Fruit fly (Drosophila melanogaster) whole organism, pupa: Measurements from ENCODE around the gene Vps39.

Experiments used
- CG10348 ChIP-seq: fragments of 200-800 bp; sonication (Bioruptor generic); IDR thresholded peaks from 2 replicates; pipeline ENCODE4 v1.3.6; 2022; ENCODE audit warnings: missing biosample characterization, missing genetic modification characterization
- CG12605 ChIP-seq: fragments of 200-800 bp; sonication (Bioruptor generic); IDR thresholded peaks from 2 replicates; pipeline ENCODE4 v1.3.6; 2022; ENCODE audit warnings: missing biosample characterization, missing genetic modification characterization
- CG13204 ChIP-seq: fragments of 200-800 bp; sonication (Bioruptor generic); optimal IDR thresholded peaks from 2 replicates; lab custom pipeline; 2018; ENCODE audit warnings: missing biosample characterization, mild to moderate bottlenecking, missing genetic modification characterization, moderate library complexity
- CG14655 ChIP-seq: fragments of 200-800 bp; sonication (Bioruptor generic); optimal IDR thresholded peaks from 3 replicates; lab custom pipeline; 2017; ENCODE audit warnings: mild to moderate bottlenecking, missing biosample characterization, missing genetic modification reagents, missing genetic modification characterization
- CG15710 ChIP-seq: fragments of 200-800 bp; sonication (Bioruptor generic); optimal IDR thresholded peaks from 2 replicates; lab custom pipeline; 2018; ENCODE audit warnings: missing biosample characterization, mild to moderate bottlenecking, missing genetic modification characterization, moderate library complexity
- CG17806 ChIP-seq: fragments of 200-800 bp; sonication (Bioruptor generic); optimal IDR thresholded peaks from 2 replicates; lab custom pipeline; 2018; ENCODE audit warnings: missing biosample characterization, mild to moderate bottlenecking, missing genetic modification characterization, moderate library complexity
- CG32121 ChIP-seq: fragments of 200-800 bp; sonication (Bioruptor generic); IDR thresholded peaks from 2 replicates; pipeline ENCODE4 v1.3.6; 2022; ENCODE audit warnings: missing biosample characterization, missing genetic modification characterization
- CG34367 ChIP-seq: fragments of 200-800 bp; sonication (Bioruptor generic); optimal IDR thresholded peaks from 2 replicates; lab custom pipeline; 2018; ENCODE audit warnings: missing biosample characterization, mild to moderate bottlenecking, missing genetic modification characterization
- CG4496 ChIP-seq: fragments of 200-800 bp; sonication (Bioruptor generic); IDR thresholded peaks from 3 replicates; pipeline ENCODE4 v1.3.6; 2022; ENCODE audit warnings: missing biosample characterization, missing genetic modification characterization
- CG8159 ChIP-seq: fragments of 200-800 bp; sonication (Bioruptor generic); optimal IDR thresholded peaks from 3 replicates; lab custom pipeline; 2018; ENCODE audit warnings: missing biosample characterization, mild to moderate bottlenecking, missing genetic modification characterization, moderate library complexity
- CG8301 ChIP-seq: fragments of 200-800 bp; sonication (Bioruptor generic); optimal IDR thresholded peaks from 2 replicates; lab custom pipeline; 2018; ENCODE audit warnings: missing biosample characterization, mild to moderate bottlenecking, missing genetic modification characterization
- CG9948 ChIP-seq: fragments of 200-800 bp; sonication (Bioruptor generic); optimal IDR thresholded peaks from 2 replicates; lab custom pipeline; 2018; ENCODE audit warnings: missing biosample characterization, mild to moderate bottlenecking, missing genetic modification characterization, moderate library complexity
- D1 ChIP-seq: fragments of 200-800 bp; sonication (Bioruptor generic); optimal IDR thresholded peaks from 2 replicates; lab custom pipeline; 2018; ENCODE audit warnings: missing biosample characterization, mild to moderate bottlenecking, missing genetic modification characterization, moderate library complexity
- EcR ChIP-seq: fragments of 200-800 bp; sonication (Bioruptor generic); optimal IDR thresholded peaks from 3 replicates; lab custom pipeline; 2019; ENCODE audit warnings: missing biosample characterization, missing genetic modification characterization, mild to moderate bottlenecking, moderate library complexity, missing genetic modification reagents
- Ets98B ChIP-seq: fragments of 200-800 bp; sonication (Bioruptor generic); IDR thresholded peaks from 2 replicates; pipeline ENCODE4 v1.3.6; 2022; ENCODE audit warnings: missing biosample characterization, missing genetic modification characterization
- Pif1A ChIP-seq: fragments of 200-800 bp; sonication (Bioruptor generic); optimal IDR thresholded peaks from 3 replicates; lab custom pipeline; 2016; ENCODE audit warnings: missing biosample characterization, missing genetic modification characterization
- Pif1B ChIP-seq: fragments of 200-800 bp; sonication (Bioruptor generic); optimal IDR thresholded peaks from 3 replicates; lab custom pipeline; 2016; ENCODE audit warnings: missing biosample characterization, missing genetic modification characterization
- Snoo ChIP-seq: fragments of 200-800 bp; sonication (Bioruptor generic); optimal IDR thresholded peaks from 3 replicates; lab custom pipeline; 2017; ENCODE audit warnings: missing biosample characterization, mild to moderate bottlenecking, missing genetic modification characterization, inconsistent platforms
- fd96Ca ChIP-seq: fragments of 200-800 bp; sonication (Bioruptor generic); IDR thresholded peaks from 3 replicates; pipeline ENCODE4 v1.3.6; 2022; ENCODE audit warnings: missing biosample characterization, missing genetic modification characterization
- gl ChIP-seq: fragments of 200-800 bp; sonication (Bioruptor generic); optimal IDR thresholded peaks from 2 replicates; lab custom pipeline; 2018; ENCODE audit warnings: missing biosample characterization, mild to moderate bottlenecking, missing genetic modification characterization
- rn ChIP-seq: fragments of 200-800 bp; sonication (Bioruptor generic); IDR thresholded peaks from 2 replicates; pipeline ENCODE4 v1.3.6; 2022; ENCODE audit warnings: missing biosample characterization, missing genetic modification characterization

Gene Vps39

dm6 chr3R:18294488-18294887 is 20.2 kb upstream of the Vps39 start:
- peak; percentile 36; the same call in 1 of the 3 replicates for TF ChIP-seq CG4496 (GFP tag; lab: Robert Waterston, UW)
- no peak for TF ChIP-seq gl (tag; lab: Kevin White, UChicago)
- TF ChIP-seq EcR, result peak; percentile 9

- TF ChIP-seq Ets98B, result no peak
- TF ChIP-seq CG34367 (tag; lab: Kevin White, UChicago), result no peak
- TF ChIP-seq CG15710 (tag; lab: Kevin White, UChicago), result no peak
- TF ChIP-seq CG4496 (GFP tag; lab: Robert Waterston, UW), result no peak
- no peak for TF ChIP-seq CG14655 (GFP tag; lab: Kevin White, UChicago)
- TF ChIP-seq Pif1B (GFP tag; lab: Kevin White, UChicago), result no peak
- TF ChIP-seq CG8159 (tag; lab: Kevin White, UChicago), result no peak
- TF ChIP-seq EcR, result no peak
- no peak for TF ChIP-seq rn
- no peak for TF ChIP-seq CG13204 (GFP tag; lab: Kevin White, UChicago)
- no peak for TF ChIP-seq D1 (tag; lab: Kevin White, UChicago)
- TF ChIP-seq CG12605 (GFP tag; lab: Robert Waterston, UW), result no peak
- no peak for TF ChIP-seq CG10348 (GFP tag; lab: Robert Waterston, UW)
- no peak for TF ChIP-seq CG8301
- TF ChIP-seq Snoo (tag; lab: Kevin White, UChicago), result no peak
- no peak for TF ChIP-seq fd96Ca (GFP tag; lab: Robert Waterston, UW)
Measured at dm6 chr3R:18292371-18292770, 18.1 kb upstream of the Vps39 start.

- TF ChIP-seq CG14655 (GFP tag; lab: Kevin White, UChicago), result no peak
- no peak for TF ChIP-seq CG4496 (GFP tag; lab: Robert Waterston, UW)
- no peak for TF ChIP-seq rn
- TF ChIP-seq D1 (tag; lab: Kevin White, UChicago), result no peak
- TF ChIP-seq CG9948 (tag; lab: Kevin White, UChicago), result no peak
- no peak for TF ChIP-seq CG12605 (GFP tag; lab: Robert Waterston, UW)
- TF ChIP-seq CG13204 (GFP tag; lab: Kevin White, UChicago), result no peak
- TF ChIP-seq CG8159 (tag; lab: Kevin White, UChicago), result no peak
- TF ChIP-seq CG8301, result no peak
- no peak for TF ChIP-seq Pif1A (GFP tag; lab: Kevin White, UChicago)
- no peak for TF ChIP-seq gl (tag; lab: Kevin White, UChicago)
- no peak for TF ChIP-seq CG10348 (GFP tag; lab: Robert Waterston, UW)
- TF ChIP-seq CG15710 (tag; lab: Kevin White, UChicago), result no peak
- no peak for TF ChIP-seq Ets98B
- TF ChIP-seq Pif1B (GFP tag; lab: Kevin White, UChicago), result no peak
- TF ChIP-seq CG32121 (GFP tag; lab: Robert Waterston, UW), result no peak
- TF ChIP-seq Snoo (tag; lab: Kevin White, UChicago), result no peak
- TF ChIP-seq EcR, result no peak
- TF ChIP-seq CG34367 (tag; lab: Kevin White, UChicago), result no peak
- TF ChIP-seq CG17806, result no peak
- TF ChIP-seq, all 21 proteins: peak for 0
Measured at dm6 chr3R:18291831-18292230, 17.6 kb upstream of the Vps39 start.

- TF ChIP-seq CG4496 (GFP tag; lab: Robert Waterston, UW) (no peak), Pif1A (GFP tag; lab: Kevin White, UChicago) (no peak), CG17806 (no peak), Ets98B (no peak), CG10348 (GFP tag; lab: Robert Waterston, UW) (no peak), gl (tag; lab: Kevin White, UChicago) (no peak), fd96Ca (GFP tag; lab: Robert Waterston, UW) (no peak), CG8301 (no peak), CG32121 (GFP tag; lab: Robert Waterston, UW) (no peak), CG34367 (tag; lab: Kevin White, UChicago) (no peak), CG13204 (GFP tag; lab: Kevin White, UChicago) (no peak), Pif1B (GFP tag; lab: Kevin White, UChicago) (no peak), CG9948 (tag; lab: Kevin White, UChicago) (no peak)
Measured at dm6 chr3R:18288677-18289076, 14.4 kb upstream of the Vps39 start, which contains the start of gene CG7131. CG7131 (minus strand) TSS chr3R:18288777.

- TF ChIP-seq CG14655 (GFP tag; lab: Kevin White, UChicago), result no peak
- TF ChIP-seq CG32121 (GFP tag; lab: Robert Waterston, UW), result no peak
- TF ChIP-seq CG13204 (GFP tag; lab: Kevin White, UChicago), result no peak
- no peak for TF ChIP-seq CG17806
- no peak for TF ChIP-seq gl (tag; lab: Kevin White, UChicago)
- TF ChIP-seq EcR, result no peak
- no peak for TF ChIP-seq CG9948 (tag; lab: Kevin White, UChicago)
- no peak for TF ChIP-seq CG8159 (tag; lab: Kevin White, UChicago)
- no peak for TF ChIP-seq rn
- no peak for TF ChIP-seq CG12605 (GFP tag; lab: Robert Waterston, UW)
- TF ChIP-seq CG34367 (tag; lab: Kevin White, UChicago), result no peak
- TF ChIP-seq CG8301, result no peak
- no peak for TF ChIP-seq CG10348 (GFP tag; lab: Robert Waterston, UW)
- no peak for TF ChIP-seq Ets98B
- no peak for TF ChIP-seq Snoo (tag; lab: Kevin White, UChicago)
- TF ChIP-seq, all 21 proteins: peak for 0
Measured at dm6 chr3R:18283441-18283840, 9.2 kb upstream of the Vps39 start, which contains the start of the genes CG14312 and CG8064. CG14312 (minus strand) TSS chr3R:18283528. CG8064 (plus strand) TSS chr3R:18283660.

dm6 chr3R:18280866-18281473 is 6.7 kb upstream of the Vps39 start:
- TF ChIP-seq CG8159 (tag; lab: Kevin White, UChicago) (no peak), fd96Ca (GFP tag; lab: Robert Waterston, UW) (no peak), Snoo (tag; lab: Kevin White, UChicago) (no peak), rn (no peak), CG4496 (GFP tag; lab: Robert Waterston, UW) (no peak), gl (tag; lab: Kevin White, UChicago) (no peak), Pif1B (GFP tag; lab: Kevin White, UChicago) (no peak), CG34367 (tag; lab: Kevin White, UChicago) (no peak), CG32121 (GFP tag; lab: Robert Waterston, UW) (no peak), CG13204 (GFP tag; lab: Kevin White, UChicago) (no peak), D1 (tag; lab: Kevin White, UChicago) (no peak), CG9948 (tag; lab: Kevin White, UChicago) (no peak), Ets98B (no peak), CG17806 (no peak), CG8301 (no peak), CG12605 (GFP tag; lab: Robert Waterston, UW) (no peak), EcR (no peak), CG15710 (tag; lab: Kevin White, UChicago) (no peak)
- TF ChIP-seq, all 21 proteins: peak for 0
